Fruit fly (Drosophila melanogaster) whole organism, embryonic: ENCODE measurements around the gene CG15425.

Source experiments
- B-H1 ChIP-seq: fragments of 200-800 bp; sonication (Bioruptor generic); IDR thresholded peaks from 3 replicates; pipeline ENCODE4 v1.3.6; 2022; ENCODE audit warnings: missing biosample characterization, missing genetic modification characterization
- CG10462 ChIP-seq: fragments of 200-800 bp; sonication (Bioruptor generic); optimal IDR thresholded peaks from 2 replicates; lab custom pipeline; 2016; ENCODE audit warnings: missing biosample characterization, missing genetic modification characterization
- CG12155 ChIP-seq: fragments of 200-800 bp; sonication (Bioruptor generic); optimal IDR thresholded peaks from 3 replicates; lab custom pipeline; 2016; ENCODE audit warnings: missing biosample characterization, missing genetic modification characterization
- CG15696 ChIP-seq: fragments of 200-800 bp; sonication (Bioruptor generic); optimal IDR thresholded peaks from 2 replicates; lab custom pipeline; 2019; ENCODE audit warnings: missing biosample characterization, mild to moderate bottlenecking, missing genetic modification characterization, moderate library complexity
- CG17802 ChIP-seq: fragments of 200-800 bp; sonication (Bioruptor generic); optimal IDR thresholded peaks from 2 replicates; lab custom pipeline; 2018; ENCODE audit warnings: missing biosample characterization, mild to moderate bottlenecking, missing genetic modification characterization, moderate library complexity
- CG17912 ChIP-seq: fragments of 200-800 bp; sonication (Bioruptor generic); optimal IDR thresholded peaks from 2 replicates; lab custom pipeline; 2018; ENCODE audit warnings: missing biosample characterization, mild to moderate bottlenecking, missing genetic modification characterization
- CG2875 ChIP-seq: fragments of 200-800 bp; sonication (Bioruptor generic); optimal IDR thresholded peaks from 2 replicates; lab custom pipeline; 2017; ENCODE audit warnings: missing biosample characterization, mild to moderate bottlenecking, missing genetic modification characterization, missing genetic modification reagents
- CG33557 ChIP-seq: fragments of 200-800 bp; sonication (Bioruptor generic); optimal IDR thresholded peaks from 2 replicates; lab custom pipeline; 2019; ENCODE audit warnings: missing biosample characterization, mild to moderate bottlenecking, missing genetic modification characterization, moderate library complexity
- CG4730 ChIP-seq: fragments of 200-800 bp; sonication (Bioruptor generic); IDR thresholded peaks from 2 replicates; pipeline ENCODE4 v1.3.6; 2022; ENCODE audit warnings: missing biosample characterization, missing genetic modification characterization
- CG5180 ChIP-seq: fragments of 200-800 bp; sonication (Bioruptor generic); optimal IDR thresholded peaks from 3 replicates; lab custom pipeline; 2017; ENCODE audit warnings: missing biosample characterization, missing genetic modification characterization, mild to moderate bottlenecking, moderate library complexity, missing genetic modification reagents
- CG6272 ChIP-seq: fragments of 200-800 bp; sonication (Bioruptor generic); IDR thresholded peaks from 2 replicates; pipeline ENCODE4 v1.3.6; 2022; ENCODE audit warnings: missing biosample characterization, missing genetic modification characterization
- CG7372 ChIP-seq: fragments of 200-800 bp; sonication (Bioruptor generic); IDR thresholded peaks from 2 replicates; pipeline ENCODE4 v1.3.6; 2022; ENCODE audit warnings: missing biosample characterization, missing genetic modification characterization
- CG7745 ChIP-seq: fragments of 200-800 bp; sonication (Bioruptor generic); optimal IDR thresholded peaks from 2 replicates; lab custom pipeline; 2018; ENCODE audit warnings: missing biosample characterization, mild to moderate bottlenecking, missing genetic modification characterization, moderate library complexity
- CG7786 ChIP-seq: fragments of 200-800 bp; sonication (Bioruptor generic); optimal IDR thresholded peaks from 2 replicates; lab custom pipeline; 2016; ENCODE audit warnings: missing biosample characterization, missing genetic modification characterization
- CG7963 ChIP-seq: fragments of 200-800 bp; sonication (Bioruptor generic); IDR thresholded peaks from 3 replicates; pipeline ENCODE4 v1.3.6; 2022; ENCODE audit warnings: missing biosample characterization, missing genetic modification characterization; ENCODE audit not compliant: partially characterized antibody
- CG7987 ChIP-seq: fragments of 200-800 bp; sonication (Bioruptor generic); optimal IDR thresholded peaks from 2 replicates; lab custom pipeline; 2018; ENCODE audit warnings: missing biosample characterization, mild to moderate bottlenecking, missing genetic modification characterization, moderate library complexity
- CG8388 ChIP-seq: fragments of 200-800 bp; sonication (Bioruptor generic); optimal IDR thresholded peaks from 2 replicates; lab custom pipeline; 2019; ENCODE audit warnings: missing biosample characterization, mild to moderate bottlenecking, missing genetic modification characterization, moderate library complexity
- CG9797 ChIP-seq: fragments of 200-800 bp; sonication (Bioruptor generic); optimal IDR thresholded peaks from 3 replicates; lab custom pipeline; 2018; ENCODE audit warnings: missing biosample characterization, mild to moderate bottlenecking, missing genetic modification characterization
- CG9817 ChIP-seq: fragments of 200-800 bp; sonication (Bioruptor generic); optimal IDR thresholded peaks from 2 replicates; lab custom pipeline; 2018; ENCODE audit warnings: missing biosample characterization, mild to moderate bottlenecking, missing genetic modification characterization, moderate library complexity
- Dll ChIP-seq: fragments of 200-800 bp; sonication (Bioruptor generic); IDR thresholded peaks from 4 replicates; pipeline ENCODE4 v1.3.6; 2022; ENCODE audit warnings: missing biosample characterization, missing genetic modification characterization; ENCODE audit not compliant: partially characterized antibody
- E2f1 ChIP-seq: fragments of 200-800 bp; sonication (Bioruptor generic); IDR thresholded peaks from 2 replicates; pipeline ENCODE4 v1.3.6; 2022; ENCODE audit warnings: missing biosample characterization, missing genetic modification characterization
- Hand ChIP-seq: fragments of 200-800 bp; sonication (Bioruptor generic); optimal IDR thresholded peaks from 2 replicates; lab custom pipeline; 2017; ENCODE audit warnings: mild to moderate bottlenecking, missing biosample characterization, missing genetic modification reagents, missing genetic modification characterization
- Hmx ChIP-seq: fragments of 200-800 bp; sonication (Bioruptor generic); optimal IDR thresholded peaks from 2 replicates; lab custom pipeline; 2016; ENCODE audit warnings: missing biosample characterization, missing genetic modification characterization
- Jarid2 ChIP-seq: fragments of 200-800 bp; sonication (Bioruptor generic); optimal IDR thresholded peaks from 3 replicates; lab custom pipeline; 2017; ENCODE audit warnings: mild to moderate bottlenecking, missing biosample characterization, missing genetic modification reagents, missing genetic modification characterization
- Lim3 ChIP-seq: fragments of 200-800 bp; sonication (Bioruptor generic); IDR thresholded peaks from 2 replicates; pipeline ENCODE4 v1.3.6; 2022; ENCODE audit warnings: missing biosample characterization, missing genetic modification characterization
- Poxn ChIP-seq: fragments of 200-800 bp; sonication (Bioruptor generic); IDR thresholded peaks from 2 replicates; pipeline ENCODE4 v1.3.6; 2022; ENCODE audit warnings: missing biosample characterization, missing genetic modification characterization
- Ptx1 ChIP-seq: fragments of 200-800 bp; sonication (Bioruptor generic); IDR thresholded peaks from 2 replicates; pipeline ENCODE4 v1.3.6; 2022; ENCODE audit warnings: missing biosample characterization, missing genetic modification characterization
- Sox100B ChIP-seq: fragments of 200-800 bp; sonication (Bioruptor generic); optimal IDR thresholded peaks from 3 replicates; lab custom pipeline; 2018; ENCODE audit warnings: missing biosample characterization, mild to moderate bottlenecking, missing genetic modification characterization
- Sry-β ChIP-seq: fragments of 200-800 bp; sonication (Bioruptor generic); optimal IDR thresholded peaks from 2 replicates; lab custom pipeline; 2018; ENCODE audit warnings: missing biosample characterization, mild to moderate bottlenecking, missing genetic modification characterization, moderate library complexity
- TFAM ChIP-seq: fragments of 200-800 bp; sonication (Bioruptor generic); optimal IDR thresholded peaks from 2 replicates; lab custom pipeline; 2017; ENCODE audit warnings: missing biosample characterization, missing genetic modification characterization, inconsistent platforms
- YL-1 ChIP-seq: fragments of 200-800 bp; sonication (Bioruptor generic); optimal IDR thresholded peaks from 3 replicates; lab custom pipeline; 2017; ENCODE audit warnings: missing biosample characterization, mild to moderate bottlenecking, missing genetic modification characterization
- ato ChIP-seq: fragments of 200-800 bp; sonication (Bioruptor generic); IDR thresholded peaks from 2 replicates; pipeline ENCODE4 v1.3.6; 2022; ENCODE audit warnings: missing biosample characterization, missing genetic modification characterization; ENCODE audit not compliant: partially characterized antibody
- bowl ChIP-seq: fragments of 200-800 bp; sonication (Bioruptor generic); IDR thresholded peaks from 2 replicates; pipeline ENCODE4 v1.3.6; 2022; ENCODE audit warnings: missing biosample characterization, missing genetic modification characterization
- bsh ChIP-seq, 2 experiments: fragments of 200-800 bp; sonication (Bioruptor generic); optimal IDR thresholded peaks; 2 replicates each; lab custom pipeline; 2017 to 2018; ENCODE audit warnings: mild to moderate bottlenecking in 2 of 2, missing biosample characterization in 2 of 2, missing genetic modification characterization in 2 of 2, moderate library complexity in 1 of 2
- crol ChIP-seq: fragments of 200-800 bp; sonication (Bioruptor generic); IDR thresholded peaks from 2 replicates; pipeline ENCODE4 v1.3.6; 2022; ENCODE audit warnings: missing biosample characterization, missing genetic modification characterization
- dati ChIP-seq: fragments of 200-800 bp; sonication (Bioruptor generic); IDR thresholded peaks from 2 replicates; pipeline ENCODE4 v1.3.6; 2022; ENCODE audit warnings: missing biosample characterization, missing genetic modification characterization
- dm ChIP-seq: fragments of 200-800 bp; sonication (Bioruptor generic); optimal IDR thresholded peaks from 3 replicates; lab custom pipeline; 2016; ENCODE audit warnings: missing biosample characterization, missing genetic modification characterization
- fd102C ChIP-seq: fragments of 200-800 bp; sonication (Bioruptor generic); optimal IDR thresholded peaks from 2 replicates; lab custom pipeline; 2018; ENCODE audit warnings: missing biosample characterization, mild to moderate bottlenecking, missing genetic modification characterization, moderate library complexity
- gfzf ChIP-seq: fragments of 200-800 bp; sonication (Bioruptor generic); optimal IDR thresholded peaks from 2 replicates; lab custom pipeline; 2016; ENCODE audit warnings: missing biosample characterization, mild to moderate bottlenecking, missing genetic modification characterization, moderate library complexity
- grau ChIP-seq: fragments of 200-800 bp; optimal IDR thresholded peaks from 3 replicates; lab custom pipeline; 2019; ENCODE audit warnings: missing biosample characterization, mild to moderate bottlenecking, missing genetic modification characterization, moderate library complexity
- ind ChIP-seq: fragments of 200-800 bp; sonication (Bioruptor generic); optimal IDR thresholded peaks from 3 replicates; lab custom pipeline; 2016; ENCODE audit warnings: missing biosample characterization, missing genetic modification characterization
- lab ChIP-seq: fragments of 200-800 bp; sonication (Bioruptor generic); optimal IDR thresholded peaks from 3 replicates; lab custom pipeline; 2017; ENCODE audit warnings: missing biosample characterization, missing genetic modification characterization, mild to moderate bottlenecking, moderate library complexity, missing genetic modification reagents
- lov ChIP-seq, 2 experiments: fragments of 200-800 bp in 1 of 2; fragments of >200 bp in 1 of 2; sonication (Bioruptor generic) in 1 of 2; IDR thresholded peaks in 1 of 2; optimal IDR thresholded peaks in 1 of 2; 2 replicates in 1 of 2; 3 replicates in 1 of 2; pipeline versions ENCODE4 v1.3.6 to Lab custom; 2017 to 2022; ENCODE audit warnings: missing biosample characterization in 1 of 2, missing genetic modification characterization in 1 of 2
- maf-S ChIP-seq: fragments of 200-800 bp; sonication (Bioruptor generic); optimal IDR thresholded peaks from 2 replicates; lab custom pipeline; 2016; ENCODE audit warnings: missing biosample characterization, missing genetic modification characterization
- ranshi ChIP-seq: fragments of 200-800 bp; sonication (Bioruptor generic); IDR thresholded peaks from 2 replicates; pipeline ENCODE4 v1.3.6; 2022; ENCODE audit warnings: missing biosample characterization, missing genetic modification characterization
- sna ChIP-seq: fragments of 200-800 bp; sonication (Bioruptor generic); IDR thresholded peaks from 2 replicates; pipeline ENCODE4 v1.3.6; 2022; ENCODE audit warnings: missing biosample characterization, missing genetic modification characterization; ENCODE audit not compliant: partially characterized antibody
- trh ChIP-seq: fragments of 200-800 bp; sonication (Bioruptor generic); optimal IDR thresholded peaks from 2 replicates; lab custom pipeline; 2016; ENCODE audit warnings: missing biosample characterization, missing genetic modification characterization
- tup ChIP-seq: fragments of 200-800 bp; sonication (Bioruptor generic); optimal IDR thresholded peaks from 2 replicates; lab custom pipeline; 2016; ENCODE audit warnings: missing biosample characterization, mild to moderate bottlenecking, missing genetic modification characterization, moderate library complexity
- vvl ChIP-seq: fragments of 200-800 bp; sonication (Bioruptor generic); IDR thresholded peaks from 2 replicates; pipeline ENCODE4 v1.3.6; 2022; ENCODE audit warnings: missing biosample characterization, missing genetic modification characterization
- zfh2 ChIP-seq: fragments of 200-800 bp; sonication (Bioruptor generic); optimal IDR thresholded peaks from 2 replicates; lab custom pipeline; 2016; ENCODE audit warnings: missing biosample characterization, missing genetic modification characterization

Gene CG15425

DNA sequence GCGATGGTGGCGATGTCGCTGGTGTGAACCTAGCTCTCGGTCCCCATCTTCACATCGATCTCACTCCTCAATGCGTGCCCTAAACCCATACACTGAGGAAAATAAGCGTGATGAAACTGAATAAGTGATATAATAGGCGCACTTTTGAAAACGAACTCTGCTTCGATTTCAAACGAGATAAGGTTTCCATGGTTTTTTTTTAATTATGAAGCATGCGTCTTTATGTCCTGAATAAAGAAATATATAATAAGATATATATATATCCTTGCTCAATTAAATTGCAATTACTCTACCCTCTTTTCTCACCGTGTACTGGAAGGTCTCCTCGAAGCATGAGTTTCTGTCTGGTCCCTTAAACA, 34.5 kb upstream of the CG15425 start (continued):
- no peak for TF ChIP-seq CG9797 (GFP tag; lab: Kevin White, UChicago)
- no peak for TF ChIP-seq lov (optimal IDR thresholded peaks at IDR 0.05; lab: Kevin White, UChicago)
- TF ChIP-seq lov (GFP tag; IDR thresholded peaks at IDR 0.05; lab: Robert Waterston, UW): 0 out of 3 replicates have a peak, but pooled peaks have one; percentile 61
- TF ChIP-seq Sox100B (GFP tag; lab: Kevin White, UChicago): peak; percentile 37
- peak; percentile 29 for TF ChIP-seq zfh2
- no peak for TF ChIP-seq gfzf (GFP tag; lab: Kevin White, UChicago)
- 0 out of 2 replicates have a peak, but pooled peaks have one; percentile 49 for TF ChIP-seq vvl
- peak; percentile 69 for TF ChIP-seq grau
- TF ChIP-seq Hmx (GFP tag; lab: Kevin White, UChicago): no peak
- no peak for TF ChIP-seq Jarid2 (GFP tag; lab: Kevin White, UChicago)
- TF ChIP-seq Sry-β: peak; percentile 29
- TF ChIP-seq CG5180 (GFP tag; lab: Kevin White, UChicago): no peak
- peak; percentile 60 for TF ChIP-seq lab (GFP tag; lab: Kevin White, UChicago)
- TF ChIP-seq ind (GFP tag; lab: Kevin White, UChicago): peak; percentile 45
- 0 out of 2 replicates have a peak, but pooled peaks have one; percentile 23 for TF ChIP-seq CG4730
- peak; percentile 33 for TF ChIP-seq trh
- TF ChIP-seq Lim3 (GFP tag; lab: Robert Waterston, UW): no peak
- TF ChIP-seq E2f1 (GFP tag; lab: Robert Waterston, UW): peak; percentile 25; the same call in 1 of the 2 replicates
- no peak for TF ChIP-seq sna (GFP tag; lab: Robert Waterston, UW)
- peak; percentile 58 for TF ChIP-seq CG8388 (GFP tag; lab: Kevin White, UChicago)
- peak; percentile 46 for TF ChIP-seq CG12155 (GFP tag; lab: Kevin White, UChicago)
- no peak for TF ChIP-seq CG7372 (GFP tag; lab: Robert Waterston, UW)
- no peak for TF ChIP-seq Poxn (GFP tag; lab: Robert Waterston, UW)
- no peak for TF ChIP-seq B-H1 (GFP tag; lab: Robert Waterston, UW)
- TF ChIP-seq CG7745 (tag; lab: Kevin White, UChicago): no peak
- TF ChIP-seq CG7987: peak; percentile 25
- TF ChIP-seq crol (GFP tag; lab: Robert Waterston, UW): no peak
- no peak for TF ChIP-seq bowl (GFP tag; lab: Robert Waterston, UW)
- TF ChIP-seq dati (GFP tag; lab: Robert Waterston, UW): no peak
- TF ChIP-seq CG7786 (GFP tag; lab: Kevin White, UChicago): no peak
- peak; percentile 49 for TF ChIP-seq CG2875 (GFP tag; lab: Kevin White, UChicago)
- TF ChIP-seq ranshi (GFP tag; lab: Robert Waterston, UW): peak; percentile 42; the same call in 1 of the 2 replicates
- no peak for TF ChIP-seq maf-S (GFP tag; lab: Kevin White, UChicago)
- no peak for TF ChIP-seq CG6272 (GFP tag; lab: Robert Waterston, UW)
- no peak for TF ChIP-seq CG9817 (tag; lab: Kevin White, UChicago)
- TF ChIP-seq TFAM (GFP tag; lab: Kevin White, UChicago): no peak
- peak; percentile 88 for TF ChIP-seq CG33557 (GFP tag; lab: Kevin White, UChicago)
- TF ChIP-seq tup (GFP tag; lab: Kevin White, UChicago): peak; percentile 10
- 0 out of 2 replicates have a peak, but pooled peaks have one; percentile 8 for TF ChIP-seq Ptx1 (GFP tag; lab: Robert Waterston, UW)
- TF ChIP-seq CG10462 (GFP tag; lab: Kevin White, UChicago): peak; percentile 31
- peak; percentile 95 for TF ChIP-seq CG15696
- TF ChIP-seq CG17802 (tag; lab: Kevin White, UChicago): no peak
- TF ChIP-seq CG7963 (GFP tag; lab: Robert Waterston, UW): no peak
- no peak for TF ChIP-seq dm
- no peak for TF ChIP-seq CG17912 (GFP tag; lab: Kevin White, UChicago)
- TF ChIP-seq ato (GFP tag; lab: Robert Waterston, UW): no peak
- TF ChIP-seq Hand (GFP tag; lab: Kevin White, UChicago): no peak
- no peak for TF ChIP-seq YL-1 (GFP tag; lab: Kevin White, UChicago)
- TF ChIP-seq Dll (GFP tag; lab: Robert Waterston, UW): no peak
- peak; percentile 38 for TF ChIP-seq fd102C (GFP tag; lab: Kevin White, UChicago)
- TF ChIP-seq bsh (GFP tag; optimal IDR thresholded peaks at IDR 0.05; lab: Kevin White, UChicago): peak; percentile 73 to 90
